Fruit fly (Drosophila melanogaster): ENCODE results near the gene CG46281.
A peak's percentile ranks its signal among the peaks of the same experiment; 100 is the strongest.

CG46281 gene

DNA sequence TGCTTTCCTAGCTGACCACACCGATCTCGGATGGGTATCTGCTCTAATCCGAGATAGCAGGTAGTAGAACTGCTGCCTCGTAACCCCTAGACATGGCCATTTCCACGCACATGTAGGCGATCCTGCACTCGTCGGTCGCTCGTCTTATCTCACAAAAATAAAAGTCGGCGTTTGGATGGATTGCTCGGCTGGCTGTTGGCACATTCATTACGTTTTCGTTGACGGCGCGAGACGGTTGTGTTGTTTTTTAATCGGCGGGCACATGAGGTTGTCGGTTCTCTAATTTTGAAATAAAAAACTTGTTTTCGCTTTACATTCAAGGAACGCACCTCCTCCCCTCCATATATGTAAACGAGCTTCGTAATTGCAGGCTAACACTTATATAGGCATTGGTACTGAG lies 2.2 kb upstream of the CG46281 start, which contains the start of gene ry (continued):
- TF ChIP-seq CG31224 (GFP tag; IDR thresholded peaks at IDR 0.05) (no peak), danr (GFP tag; IDR thresholded peaks at IDR 0.05) (no peak), amos (GFP tag; IDR thresholded peaks at IDR 0.05; ENCODE audit: partially characterized antibody) (peak; percentile 25), gsb-n (tag; optimal IDR thresholded peaks at IDR 0.05) (no peak), Sox102F (GFP tag; optimal IDR thresholded peaks at IDR 0.05) (no peak), CG12744 (GFP tag; optimal IDR thresholded peaks at IDR 0.05) (no peak), Deaf1 (tag; optimal IDR thresholded peaks at IDR 0.05) (peak; percentile 85), cwo (GFP tag; optimal IDR thresholded peaks at IDR 0.05) (no peak), CG14965 (GFP tag; optimal IDR thresholded peaks at IDR 0.05; ENCODE audit: borderline replicate concordance) (no peak), ken (GFP tag; IDR thresholded peaks at IDR 0.05) (no peak), CG9932 (GFP tag; IDR thresholded peaks at IDR 0.05) (no peak), ftz-f1 (GFP tag; optimal IDR thresholded peaks at IDR 0.05) (no peak), CG10431 (GFP tag; optimal IDR thresholded peaks at IDR 0.05) (no peak), sr (GFP tag; IDR thresholded peaks at IDR 0.05) (no peak), Myb (GFP tag; optimal IDR thresholded peaks at IDR 0.05) (no peak), CG15696 (tag; optimal IDR thresholded peaks at IDR 0.05) (no peak), sim (GFP tag; IDR thresholded peaks at IDR 0.05) (peak; percentile 41; the same call in 1 of the 2 replicates), CG3163 (GFP tag; optimal IDR thresholded peaks at IDR 0.05) (no peak), Optix (GFP tag; IDR thresholded peaks at IDR 0.05) (peak; percentile 18; the same call in 1 of the 3 replicates), Med (GFP tag) (peak; percentile 72), bab2 (GFP tag; optimal IDR thresholded peaks at IDR 0.05) (no peak), grn (GFP tag; optimal IDR thresholded peaks at IDR 0.05) (peak; percentile 33), Gug (GFP tag; IDR thresholded peaks at IDR 0.05) (no peak), gce (GFP tag; IDR thresholded peaks at IDR 0.05) (no peak), CG34376 (GFP tag; optimal IDR thresholded peaks at IDR 0.05) (peak; percentile 1), trh (GFP tag; optimal IDR thresholded peaks at IDR 0.05) (no peak), ci (GFP tag; IDR thresholded peaks at IDR 0.05) (peak; percentile 47; the same call in 1 of the 3 replicates), pum (GFP tag; optimal IDR thresholded peaks at IDR 0.05) (no peak), klu (GFP tag; IDR thresholded peaks at IDR 0.05) (no peak), Nf-YA (GFP tag; IDR thresholded peaks at IDR 0.05) (no peak), CG17359 (tag; optimal IDR thresholded peaks at IDR 0.05) (no peak), ara (GFP tag; IDR thresholded peaks at IDR 0.05) (no peak), toy (GFP tag; IDR thresholded peaks at IDR 0.05) (no peak), CG7372 (GFP tag; IDR thresholded peaks at IDR 0.05) (no peak), nom (GFP tag; optimal IDR thresholded peaks at IDR 0.05) (no peak), CG6683 (GFP tag; optimal IDR thresholded peaks at IDR 0.05) (no peak), prd (optimal IDR thresholded peaks at IDR 0.05) (no peak), prd (GFP tag; IDR thresholded peaks at IDR 0.05) (no peak), sna (GFP tag; IDR thresholded peaks at IDR 0.05; ENCODE audit: partially characterized antibody) (no peak), Vsx1 (GFP tag; optimal IDR thresholded peaks at IDR 0.05) (no peak), Xrp1 (GFP tag; IDR thresholded peaks at IDR 0.05) (no peak), CG9609 (GFP tag; optimal IDR thresholded peaks at IDR 0.05) (no peak), ind (GFP tag; optimal IDR thresholded peaks at IDR 0.05) (no peak), Spps (tag; optimal IDR thresholded peaks at IDR 0.05) (no peak), eyg (GFP tag; optimal IDR thresholded peaks at IDR 0.05) (no peak), pzg (GFP tag; optimal IDR thresholded peaks at IDR 0.05) (no peak), ATbp (GFP tag; optimal IDR thresholded peaks at IDR 0.05) (no peak), mirr (GFP tag; optimal IDR thresholded peaks at IDR 0.05) (no peak), CG10209 (GFP tag; optimal IDR thresholded peaks at IDR 0.05) (no peak), CG31365 (tag; optimal IDR thresholded peaks at IDR 0.05) (no peak), CG16813 (GFP tag; IDR thresholded peaks at IDR 0.05; ENCODE audit: partially characterized antibody) (no peak), CG14441 (GFP tag; IDR thresholded peaks at IDR 0.05) (0 out of 2 replicates have a peak, but pooled peaks have one; percentile 15)

All from whole organism, embryonic.